Fruit fly (Drosophila melanogaster): ENCODE results near the gene CG31373.
A peak's percentile ranks its signal among the peaks of the same experiment; 100 is the strongest.

CG31373 gene

DNA sequence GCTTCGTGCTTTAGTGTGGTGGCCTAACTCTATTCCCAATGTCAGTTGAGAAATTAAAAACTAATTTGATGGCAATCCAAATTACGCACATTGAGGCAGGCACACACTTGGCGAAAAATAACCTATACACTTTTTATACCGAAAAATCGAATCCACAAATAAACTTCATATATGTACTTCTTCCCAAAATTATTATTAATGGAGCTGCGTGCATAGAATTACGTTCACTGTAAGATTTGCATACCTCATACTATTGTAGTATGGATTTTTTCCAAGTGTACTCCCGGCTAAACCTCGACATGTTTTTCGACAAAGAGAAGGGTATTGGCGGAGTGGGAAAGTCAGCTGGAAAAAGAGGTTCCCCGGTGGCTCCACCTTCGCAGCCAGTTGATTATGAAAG is 24.9 kb downstream of the CG31373 start:
- TF ChIP-seq foxo (GFP tag; optimal IDR thresholded peaks at IDR 0.05) (peak in 1 of 2 experiments; percentile 36), ey (GFP tag; optimal IDR thresholded peaks at IDR 0.05) (no peak), dsf (GFP tag; optimal IDR thresholded peaks at IDR 0.05; ENCODE audit: borderline replicate concordance) (no peak), h (GFP tag; optimal IDR thresholded peaks at IDR 0.05) (peak; percentile 41), Hnf4 (GFP tag; optimal IDR thresholded peaks at IDR 0.05) (no peak), CG32264 (GFP tag; optimal IDR thresholded peaks at IDR 0.05) (no peak), woc (GFP tag; optimal IDR thresholded peaks at IDR 0.05) (no peak), sv (GFP tag; optimal IDR thresholded peaks at IDR 0.05) (peak; percentile 19), fru (GFP tag; optimal IDR thresholded peaks at IDR 0.05) (peak; percentile 53), Vsx2 (GFP tag; optimal IDR thresholded peaks at IDR 0.05; ENCODE audit: partially characterized antibody) (no peak), Dif (GFP tag; optimal IDR thresholded peaks at IDR 0.05; ENCODE audit: partially characterized antibody) (no peak)

DNA sequence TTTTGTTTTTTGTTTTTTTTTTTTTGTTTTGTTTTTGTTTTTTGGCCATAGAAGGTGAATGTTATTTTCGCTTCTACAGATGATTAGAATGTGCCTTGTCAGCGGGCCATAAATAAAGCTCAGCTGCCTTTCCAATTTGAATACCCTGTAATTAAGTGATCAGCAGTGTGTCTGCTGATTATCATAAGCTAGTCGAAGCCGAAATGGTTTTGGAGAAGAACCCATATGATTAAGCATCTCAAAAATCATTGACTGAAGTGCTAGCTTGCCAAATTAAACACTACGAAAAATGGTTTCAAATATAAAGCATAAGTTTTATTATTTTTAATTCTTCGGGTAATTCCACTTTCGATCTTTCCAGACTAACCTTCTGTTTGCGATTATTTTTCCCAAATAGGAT is 25.9 kb downstream of the CG31373 start:
- TF ChIP-seq jim (GFP tag; optimal IDR thresholded peaks at IDR 0.05): no peak
- TF ChIP-seq CrebA (GFP tag; optimal IDR thresholded peaks at IDR 0.05; ENCODE audit: borderline replicate concordance): peak; percentile 33

- TF ChIP-seq h (GFP tag; optimal IDR thresholded peaks at IDR 0.05) (no peak), Mio (GFP tag; optimal IDR thresholded peaks at IDR 0.05) (no peak), CG32264 (GFP tag; optimal IDR thresholded peaks at IDR 0.05) (no peak), HLH106 (tag; optimal IDR thresholded peaks at IDR 0.05) (no peak), foxo (GFP tag; optimal IDR thresholded peaks at IDR 0.05) (no peak), Sp1 (GFP tag; optimal IDR thresholded peaks at IDR 0.05) (no peak), Hr83 (GFP tag; optimal IDR thresholded peaks at IDR 0.05; ENCODE audit: poor library complexity, severe bottlenecking) (no peak), br (GFP tag; optimal IDR thresholded peaks at IDR 0.05) (no peak), ey (GFP tag; optimal IDR thresholded peaks at IDR 0.05) (no peak), CG9705 (GFP tag; optimal IDR thresholded peaks at IDR 0.05) (no peak), sv (GFP tag; optimal IDR thresholded peaks at IDR 0.05) (no peak), lola (GFP tag; optimal IDR thresholded peaks at IDR 0.05) (no peak), rgr (GFP tag; optimal IDR thresholded peaks at IDR 0.05) (no peak), Hr78 (GFP tag; optimal IDR thresholded peaks at IDR 0.05) (no peak), pan (optimal IDR thresholded peaks at IDR 0.05) (no peak), tai (GFP tag; optimal IDR thresholded peaks at IDR 0.05) (no peak)
These were observed 27.5 kb downstream of the CG31373 start for dm6 chr3R:10681682-10681962.

DNA sequence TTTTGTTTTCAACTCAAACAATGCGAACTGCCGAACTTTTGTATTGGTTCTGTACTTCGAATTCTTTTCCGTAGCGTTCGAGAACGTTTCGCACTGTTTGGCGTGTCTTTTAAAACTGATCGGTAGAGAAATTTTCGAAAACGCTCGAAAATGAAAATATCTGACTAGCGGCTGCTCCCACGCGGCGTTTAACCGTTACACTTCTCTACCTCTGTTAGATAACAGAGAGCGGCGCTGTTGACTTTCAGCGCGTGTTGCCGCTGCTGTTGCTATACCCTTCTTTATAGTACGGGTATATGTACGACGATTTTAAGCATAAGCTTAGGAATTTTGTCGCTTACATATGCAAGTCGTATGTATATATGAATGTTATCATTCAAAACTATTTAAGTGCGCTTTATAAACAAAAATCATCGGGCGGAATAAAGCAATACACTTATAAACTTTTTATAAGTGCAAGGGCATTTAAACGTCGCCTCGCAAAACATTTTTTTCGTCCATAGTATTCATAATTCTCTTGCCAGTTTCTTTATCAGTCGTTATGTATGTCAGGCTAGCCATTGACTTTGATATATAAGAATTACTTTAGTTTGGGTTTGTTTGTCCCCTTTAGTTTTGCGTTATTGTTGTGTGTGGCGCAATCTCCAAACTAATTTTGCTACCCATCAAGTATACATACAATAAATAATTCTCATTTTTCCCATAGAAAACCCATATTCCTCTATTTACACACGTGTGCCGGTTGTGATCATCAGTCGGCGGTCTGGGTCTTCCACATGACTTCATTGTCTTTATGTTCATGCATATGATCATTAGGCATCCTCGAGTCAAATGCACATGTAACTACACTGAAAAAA is 28.1 kb downstream of the CG31373 start, which contains the start of gene Phyhd1:
Gene Phyhd1 (minus strand): TSS at position 101 of the 857 bp plus-strand sequence.
- peak; percentile 87 for TF ChIP-seq fru (GFP tag; optimal IDR thresholded peaks at IDR 0.05)
- TF ChIP-seq CG9705 (GFP tag; optimal IDR thresholded peaks at IDR 0.05): no peak
- TF ChIP-seq Mio (GFP tag; optimal IDR thresholded peaks at IDR 0.05): peak; percentile 68
- TF ChIP-seq Sp1 (GFP tag; optimal IDR thresholded peaks at IDR 0.05): peak; percentile 41
- peak; percentile 36 to 88 for TF ChIP-seq foxo (GFP tag; optimal IDR thresholded peaks at IDR 0.05)
- no peak for TF ChIP-seq Hr83 (GFP tag; optimal IDR thresholded peaks at IDR 0.05; ENCODE audit: poor library complexity, severe bottlenecking)
- TF ChIP-seq sv (GFP tag; optimal IDR thresholded peaks at IDR 0.05): peak; percentile 93
- no peak for TF ChIP-seq pan (optimal IDR thresholded peaks at IDR 0.05)
- TF ChIP-seq CrebA (GFP tag; optimal IDR thresholded peaks at IDR 0.05; ENCODE audit: borderline replicate concordance): peak; percentile 32
- peak; percentile 55 for TF ChIP-seq dmrt93B (GFP tag; optimal IDR thresholded peaks at IDR 0.05)
- TF ChIP-seq Vsx2 (GFP tag; optimal IDR thresholded peaks at IDR 0.05; ENCODE audit: partially characterized antibody): no peak
- TF ChIP-seq dsf (GFP tag; optimal IDR thresholded peaks at IDR 0.05; ENCODE audit: borderline replicate concordance): no peak
- TF ChIP-seq Hr78 (GFP tag; optimal IDR thresholded peaks at IDR 0.05): no peak
- TF ChIP-seq br (GFP tag; optimal IDR thresholded peaks at IDR 0.05): peak; percentile 90
- TF ChIP-seq N (GFP tag; optimal IDR thresholded peaks at IDR 0.05): no peak
- peak; percentile 36 for TF ChIP-seq tai (GFP tag; optimal IDR thresholded peaks at IDR 0.05)
- no peak for TF ChIP-seq Jra (GFP tag; optimal IDR thresholded peaks at IDR 0.05)
- TF ChIP-seq Hnf4 (GFP tag; optimal IDR thresholded peaks at IDR 0.05): peak; percentile 78
- TF ChIP-seq HLH106 (tag; optimal IDR thresholded peaks at IDR 0.05): peak; percentile 60
- TF ChIP-seq rgr (GFP tag; optimal IDR thresholded peaks at IDR 0.05): peak; percentile 89
- no peak for TF ChIP-seq jim (GFP tag; optimal IDR thresholded peaks at IDR 0.05)
- peak; percentile 29 for TF ChIP-seq brk (GFP tag; optimal IDR thresholded peaks at IDR 0.05)
- peak; percentile 87 for TF ChIP-seq ey (GFP tag; optimal IDR thresholded peaks at IDR 0.05)
- peak; percentile 77 for TF ChIP-seq woc (GFP tag; optimal IDR thresholded peaks at IDR 0.05)
- peak; percentile 52 for TF ChIP-seq sage (GFP tag; optimal IDR thresholded peaks at IDR 0.05)
- peak; percentile 65 for TF ChIP-seq Rel (GFP tag; optimal IDR thresholded peaks at IDR 0.05)
- no peak for TF ChIP-seq Rel (tag; optimal IDR thresholded peaks at IDR 0.05)
- no peak for TF ChIP-seq lola (GFP tag; optimal IDR thresholded peaks at IDR 0.05)
- TF ChIP-seq usp (GFP tag; optimal IDR thresholded peaks at IDR 0.05): no peak
- no peak for TF ChIP-seq GATAd (GFP tag; optimal IDR thresholded peaks at IDR 0.05)
- peak; percentile 91 for TF ChIP-seq OdsH (GFP tag; optimal IDR thresholded peaks at IDR 0.05)
- no peak for TF ChIP-seq dl (GFP tag; optimal IDR thresholded peaks at IDR 0.05; ENCODE audit: insufficient read depth in 1 of 2, partially characterized antibody in 2 of 2)
- peak; percentile 90 for TF ChIP-seq h (GFP tag; optimal IDR thresholded peaks at IDR 0.05)
- TF ChIP-seq Dif (GFP tag; optimal IDR thresholded peaks at IDR 0.05; ENCODE audit: partially characterized antibody): no peak
- peak; percentile 81 for TF ChIP-seq CG32264 (GFP tag; optimal IDR thresholded peaks at IDR 0.05)
- TF ChIP-seq Dfd (GFP tag; optimal IDR thresholded peaks at IDR 0.05): no peak
- no peak for TF ChIP-seq Abd-B (GFP tag; optimal IDR thresholded peaks at IDR 0.05)
- TF ChIP-seq psq (GFP tag; optimal IDR thresholded peaks at IDR 0.05): peak; percentile 72
- no peak for TF ChIP-seq Myc (optimal IDR thresholded peaks at IDR 0.05)

Measured in whole organism, wandering third instar larva.